Worm (Caenorhabditis elegans): ENCODE measurements around the gene W02B12.16.

ce11 chrII:11485200-11485599 lies 8.9 kb upstream of the W02B12.16 start, which contains the start of gene twk-5:
- TF ChIP-seq him-1 (tag; optimal IDR thresholded peaks at IDR 0.05) = no peak
- no peak for TF ChIP-seq W03F9.2 (tag; optimal IDR thresholded peaks at IDR 0.05)
- no peak for TF ChIP-seq dao-5 (tag; optimal IDR thresholded peaks at IDR 0.05)

Measured in whole organism, L4/young adult.